Fruit fly (Drosophila melanogaster): Measurements from ENCODE around the gene fon.

fon gene

DNA sequence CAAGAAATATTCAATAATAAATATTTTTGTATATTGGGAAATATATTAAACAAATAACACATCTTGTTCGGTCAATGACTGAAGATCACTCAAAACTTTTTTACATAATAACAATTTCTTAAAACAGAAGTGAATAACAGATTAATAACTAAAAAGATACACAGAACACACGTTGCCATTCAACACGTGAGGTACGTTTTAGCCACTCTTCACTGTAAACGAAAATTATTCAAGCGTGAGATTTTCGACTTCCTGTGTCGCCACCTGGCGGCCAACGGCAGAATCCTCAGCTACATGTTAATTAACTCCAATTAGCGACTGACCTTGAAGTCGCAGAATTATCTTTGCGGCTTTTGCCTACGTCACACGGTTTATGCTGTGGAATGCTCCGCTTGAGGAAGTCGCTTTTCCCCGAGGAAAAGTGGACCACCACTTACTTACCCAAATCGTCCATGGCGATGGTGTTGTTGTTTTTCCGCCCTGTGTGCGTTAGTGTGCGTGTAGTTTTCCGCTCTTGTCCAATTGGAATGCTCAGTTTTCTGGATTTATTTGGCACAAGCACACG is 39.8 kb upstream of the fon start (continued):
- peak; percentile 47 for TF ChIP-seq slp2 (GFP tag; optimal IDR thresholded peaks at IDR 0.05)
- TF ChIP-seq CG12155 (GFP tag; optimal IDR thresholded peaks at IDR 0.05): peak; percentile 44
- TF ChIP-seq pho (GFP tag; optimal IDR thresholded peaks at IDR 0.05): peak; percentile 38
- no peak for TF ChIP-seq hb (GFP tag; IDR thresholded peaks at IDR 0.05; ENCODE audit: partially characterized antibody)
- TF ChIP-seq lbe (GFP tag; optimal IDR thresholded peaks at IDR 0.05): peak; percentile 12
- TF ChIP-seq pum (GFP tag; optimal IDR thresholded peaks at IDR 0.05): peak; percentile 58
- TF ChIP-seq CG12391 (tag; optimal IDR thresholded peaks at IDR 0.05): peak; percentile 74
- TF ChIP-seq trem (tag; optimal IDR thresholded peaks at IDR 0.05): peak; percentile 57
- peak; percentile 2 for TF ChIP-seq TFAM (GFP tag; optimal IDR thresholded peaks at IDR 0.05)
- TF ChIP-seq CG7928 (GFP tag; optimal IDR thresholded peaks at IDR 0.05): no peak
- peak; percentile 54 for TF ChIP-seq tin (GFP tag; optimal IDR thresholded peaks at IDR 0.05)
- TF ChIP-seq Dll (GFP tag; IDR thresholded peaks at IDR 0.05; ENCODE audit: partially characterized antibody): no peak
- no peak for TF ChIP-seq CG7963 (GFP tag; IDR thresholded peaks at IDR 0.05; ENCODE audit: partially characterized antibody)
- peak; percentile 72 for TF ChIP-seq CG9727 (GFP tag; optimal IDR thresholded peaks at IDR 0.05)
- peak; percentile 77 for TF ChIP-seq Atf6 (GFP tag; IDR thresholded peaks at IDR 0.05)
- peak; percentile 62 for TF ChIP-seq Dek (tag; optimal IDR thresholded peaks at IDR 0.05)
- TF ChIP-seq CG13894 (tag; optimal IDR thresholded peaks at IDR 0.05): peak; percentile 38
- peak; percentile 55 for TF ChIP-seq nau (GFP tag; optimal IDR thresholded peaks at IDR 0.05)
- peak; percentile 70; the same call in 2 of the 3 replicates for TF ChIP-seq CG11456 (GFP tag; IDR thresholded peaks at IDR 0.05)
- no peak for TF ChIP-seq ro (GFP tag; IDR thresholded peaks at IDR 0.05)
- TF ChIP-seq Bdp1 (GFP tag; optimal IDR thresholded peaks at IDR 0.05): peak; percentile 12
- TF ChIP-seq CG11560 (tag; IDR thresholded peaks at IDR 0.05): 0 out of 3 replicates have a peak, but pooled peaks have one; percentile 11
- TF ChIP-seq CG15601 (tag; optimal IDR thresholded peaks at IDR 0.05): peak; percentile 18
- peak; percentile 13 for TF ChIP-seq HLH54F (GFP tag; optimal IDR thresholded peaks at IDR 0.05)
- TF ChIP-seq Sin3A (optimal IDR thresholded peaks at IDR 0.05): no peak
- TF ChIP-seq CG10462 (GFP tag; optimal IDR thresholded peaks at IDR 0.05): no peak
- TF ChIP-seq CG16779 (GFP tag; IDR thresholded peaks at IDR 0.05): no peak
- TF ChIP-seq unpg (GFP tag; optimal IDR thresholded peaks at IDR 0.05): peak; percentile 78
- TF ChIP-seq gt (GFP tag; IDR thresholded peaks at IDR 0.05): no peak
- no peak for TF ChIP-seq CG10321 (GFP tag; IDR thresholded peaks at IDR 0.05)
- peak; percentile 75; the same call in 2 of the 3 replicates for TF ChIP-seq ase (GFP tag; IDR thresholded peaks at IDR 0.05)
- TF ChIP-seq CG11696 (GFP tag; IDR thresholded peaks at IDR 0.05): peak; percentile 46; the same call in 1 of the 2 replicates
- peak; percentile 48 for TF ChIP-seq CG10431 (GFP tag; optimal IDR thresholded peaks at IDR 0.05)
- TF ChIP-seq CG3281 (GFP tag; optimal IDR thresholded peaks at IDR 0.05): peak; percentile 80
- no peak for TF ChIP-seq CG17186 (GFP tag; optimal IDR thresholded peaks at IDR 0.05)
- no peak for TF ChIP-seq CG16813 (GFP tag; IDR thresholded peaks at IDR 0.05; ENCODE audit: partially characterized antibody)
- peak; percentile 66 for TF ChIP-seq Blimp-1 (GFP tag; optimal IDR thresholded peaks at IDR 0.05)
- no peak for TF ChIP-seq Trl (optimal IDR thresholded peaks at IDR 0.05)
- TF ChIP-seq Trl (GFP tag; optimal IDR thresholded peaks at IDR 0.05): peak; percentile 52
- peak; percentile 32 for TF ChIP-seq maf-S (GFP tag; optimal IDR thresholded peaks at IDR 0.05)
- TF ChIP-seq CG6765 (GFP tag; optimal IDR thresholded peaks at IDR 0.05): peak; percentile 44
- TF ChIP-seq sob (GFP tag; IDR thresholded peaks at IDR 0.05): peak; percentile 65
- TF ChIP-seq tna (GFP tag; IDR thresholded peaks at IDR 0.05; ENCODE audit: partially characterized antibody): no peak
- TF ChIP-seq Sry-β (GFP tag; optimal IDR thresholded peaks at IDR 0.05): no peak
- peak; percentile 76 for TF ChIP-seq HHEX (GFP tag; optimal IDR thresholded peaks at IDR 0.05)
- TF ChIP-seq CG6654 (GFP tag; optimal IDR thresholded peaks at IDR 0.05): peak; percentile 19
- no peak for TF ChIP-seq disco-r (GFP tag; optimal IDR thresholded peaks at IDR 0.05)
- peak; percentile 95 for TF ChIP-seq CG7745 (tag; optimal IDR thresholded peaks at IDR 0.05)
- TF ChIP-seq Sox102F (GFP tag; optimal IDR thresholded peaks at IDR 0.05): peak; percentile 76
- no peak for TF ChIP-seq CG7357 (GFP tag; IDR thresholded peaks at IDR 0.05)
